Worm (Caenorhabditis elegans) whole organism, L4 larva: ENCODE measurements around the gene ugt-39.

Experiments
- Y5F2A.4 ChIP-seq: fragments of 200-800 bp; sonication (Bioruptor generic); optimal IDR thresholded peaks from 2 replicates; lab custom pipeline; 2018; ENCODE audit warnings: mild to moderate bottlenecking, missing genetic modification characterization, missing compliant biosample characterization
- dpl-1 ChIP-seq: fragments of 150-350 bp; optimal IDR thresholded peaks from 2 replicates; lab custom pipeline; 2014; ENCODE audit warnings: missing biosample characterization, missing genetic modification reagents, missing genetic modification characterization
- madf-9 ChIP-seq: fragments of 200-800 bp; sonication (Bioruptor generic); conservative IDR thresholded peaks from 2 replicates; pipeline ENCODE4 v1.3.6; 2022; ENCODE audit warnings: missing genetic modification reagents, missing genetic modification characterization, missing compliant biosample characterization
- nhr-11 ChIP-seq: fragments of 150-350 bp; optimal IDR thresholded peaks from 2 replicates; lab custom pipeline; 2014; ENCODE audit warnings: missing biosample characterization, missing genetic modification characterization
- nhr-28 ChIP-seq: fragments of 150-350 bp; optimal IDR thresholded peaks from 2 replicates; lab custom pipeline; 2014; ENCODE audit warnings: missing biosample characterization, missing genetic modification characterization
- snpc-1.2 ChIP-seq: fragments of 200-800 bp; sonication (Bioruptor generic); IDR thresholded peaks from 2 replicates; pipeline ENCODE4 v1.3.6; 2022; ENCODE audit warnings: missing genetic modification reagents, missing genetic modification characterization, missing compliant biosample characterization
- unc-62 ChIP-seq, 3 experiments: fragments of 150-350 bp in 1 of 3; sonication (generic microtip); optimal IDR thresholded peaks in 2 of 3; peaks in 1 of 3; 1 replicate in 1 of 3; 2 replicates in 2 of 3; lab custom pipeline; 2014 to 2017; ENCODE audit warnings: missing biosample characterization in 3 of 3, missing genetic modification characterization in 3 of 3, missing genetic modification reagents in 3 of 3, missing genotype in 1 of 3

DNA sequence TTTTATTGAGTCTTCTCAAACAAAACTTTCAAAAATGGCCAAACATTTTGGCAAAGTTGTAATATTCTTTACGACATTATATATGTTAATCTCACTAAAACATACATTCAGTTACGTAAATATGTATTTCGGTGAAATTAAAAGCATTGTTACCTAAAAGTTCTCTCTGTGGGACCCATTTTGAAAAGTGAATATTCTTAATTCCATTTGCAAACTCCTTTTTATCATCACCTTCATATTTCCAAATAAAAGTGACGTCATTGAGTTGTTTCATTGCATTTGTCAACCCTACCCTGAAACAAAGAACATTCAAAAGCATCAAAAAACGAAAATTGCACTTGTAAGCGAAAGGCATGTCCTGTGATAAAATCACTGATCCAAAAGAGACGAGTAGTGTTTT is 16.6 kb upstream of the ugt-39 start:
- TF ChIP-seq dpl-1 (GFP tag; lab: Kevin White, UChicago) = no peak
- TF ChIP-seq unc-62 (GFP tag; optimal IDR thresholded peaks at IDR 0.05 in 1 of 2; lab: Kevin White, UChicago) = peak in 1 of 2 experiments; percentile 91
- TF ChIP-seq unc-62 (tag; optimal IDR thresholded peaks at IDR 0.05; lab: Kevin White, UChicago) = no peak
- no peak for TF ChIP-seq snpc-1.2 (GFP tag; lab: Robert Waterston, UW)
- peak; percentile 64 for TF ChIP-seq nhr-28 (tag; lab: Kevin White, UChicago)
- no peak for TF ChIP-seq madf-9 (GFP tag; lab: Robert Waterston, UW)
- no peak for TF ChIP-seq nhr-11 (tag; lab: Kevin White, UChicago)
- no peak for TF ChIP-seq Y5F2A.4 (GFP tag; lab: Kevin White, UChicago)
